Worm (Caenorhabditis elegans): ENCODE results near the gene srlf-9.

srlf-9 gene

ce11 chrIII:13418975-13419374 is 17.4 kb upstream of the srlf-9 start:
- TF ChIP-seq ceh-39 (tag; optimal IDR thresholded peaks at IDR 0.05) (no peak), flh-1 (GFP tag; optimal IDR thresholded peaks at IDR 0.05) (no peak), M03D4.4 (tag; optimal IDR thresholded peaks at IDR 0.05) (no peak), elt-1 (tag; optimal IDR thresholded peaks at IDR 0.05; ENCODE audit: borderline replicate concordance, insufficient read depth) (no peak), mls-2 (tag; optimal IDR thresholded peaks at IDR 0.05) (no peak), cnd-1 (tag; optimal IDR thresholded peaks at IDR 0.05) (no peak), lin-13 (tag; optimal IDR thresholded peaks at IDR 0.05) (no peak), pha-4 (tag; optimal IDR thresholded peaks at IDR 0.05) (no peak), ceh-83 (GFP tag; optimal IDR thresholded peaks at IDR 0.05) (no peak), ceh-43 (GFP tag; optimal IDR thresholded peaks at IDR 0.05) (no peak), ham-2 (GFP tag; optimal IDR thresholded peaks at IDR 0.05) (no peak), tbx-8 (GFP tag; optimal IDR thresholded peaks at IDR 0.05) (no peak), nhr-2 (tag; optimal IDR thresholded peaks at IDR 0.05) (no peak), sptf-1 (tag; optimal IDR thresholded peaks at IDR 0.05) (no peak), nhr-12 (tag; optimal IDR thresholded peaks at IDR 0.05) (no peak), nhr-237 (tag; optimal IDR thresholded peaks at IDR 0.05) (no peak), mab-5 (tag; optimal IDR thresholded peaks at IDR 0.05) (no peak), unc-62 (GFP tag; optimal IDR thresholded peaks at IDR 0.05) (no peak)

ce11 chrIII:13411202-13411601 is 9.6 kb upstream of the srlf-9 start:
- TF ChIP-seq pha-4 (tag; optimal IDR thresholded peaks at IDR 0.05): no peak

ce11 chrIII:13409498-13409897 is 7.9 kb upstream of the srlf-9 start, which contains the start of gene myo-6:
Gene myo-6 (plus strand): TSS chrIII:13409798.
- TF ChIP-seq cnd-1 (tag; optimal IDR thresholded peaks at IDR 0.05) (no peak), bed-3 (GFP tag; optimal IDR thresholded peaks at IDR 0.05) (no peak), tbx-8 (GFP tag; optimal IDR thresholded peaks at IDR 0.05) (no peak), ceh-83 (GFP tag; optimal IDR thresholded peaks at IDR 0.05) (no peak), mep-1 (tag; optimal IDR thresholded peaks at IDR 0.05) (no peak), nhr-12 (tag; optimal IDR thresholded peaks at IDR 0.05) (no peak), mls-2 (tag; optimal IDR thresholded peaks at IDR 0.05) (no peak), flh-1 (GFP tag; optimal IDR thresholded peaks at IDR 0.05) (no peak), unc-39 (tag; optimal IDR thresholded peaks at IDR 0.05) (no peak), drap-1 (GFP tag; optimal IDR thresholded peaks at IDR 0.05) (no peak), unc-62 (GFP tag; optimal IDR thresholded peaks at IDR 0.05) (no peak), blmp-1 (tag; optimal IDR thresholded peaks at IDR 0.05) (no peak), nhr-237 (tag; optimal IDR thresholded peaks at IDR 0.05) (no peak), ham-2 (GFP tag; optimal IDR thresholded peaks at IDR 0.05) (no peak), unc-120 (tag; optimal IDR thresholded peaks at IDR 0.05; ENCODE audit: poor library complexity, severe bottlenecking) (no peak), elt-1 (tag; optimal IDR thresholded peaks at IDR 0.05; ENCODE audit: borderline replicate concordance, insufficient read depth) (no peak)

DNA sequence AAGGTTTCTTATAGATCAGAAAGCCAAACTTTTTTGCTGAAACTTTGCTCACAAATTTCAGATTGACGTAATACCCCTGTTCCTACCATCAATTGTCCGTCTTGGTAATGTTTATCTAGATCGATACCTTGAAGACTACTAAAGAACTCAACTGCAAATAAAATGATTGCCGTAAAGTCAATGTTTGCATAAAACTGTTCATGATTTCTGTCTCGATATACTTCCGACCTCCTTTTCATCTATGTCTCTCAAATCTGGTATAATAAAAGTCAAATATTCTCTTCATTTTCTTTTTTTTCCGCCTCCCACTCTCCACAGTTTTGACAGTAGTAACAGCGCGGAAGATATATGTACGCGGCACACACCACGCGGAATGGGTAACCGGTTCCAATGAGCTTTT is 3.9 kb upstream of the srlf-9 start, which contains the start of gene nas-1:
nas-1 (plus strand) TSS at position 301 of the 400 bp plus-strand sequence.
- TF ChIP-seq lin-32 (GFP tag; optimal IDR thresholded peaks at IDR 0.05) (no peak), mab-5 (tag; optimal IDR thresholded peaks at IDR 0.05) (no peak), lin-13 (tag; optimal IDR thresholded peaks at IDR 0.05) (no peak), nhr-28 (tag; optimal IDR thresholded peaks at IDR 0.05) (no peak), ceh-39 (tag; optimal IDR thresholded peaks at IDR 0.05) (no peak), cnd-1 (tag; optimal IDR thresholded peaks at IDR 0.05) (no peak), nhr-2 (tag; optimal IDR thresholded peaks at IDR 0.05) (no peak), M03D4.4 (tag; optimal IDR thresholded peaks at IDR 0.05) (no peak), mls-2 (tag; optimal IDR thresholded peaks at IDR 0.05) (no peak), ceh-83 (GFP tag; optimal IDR thresholded peaks at IDR 0.05) (no peak), unc-39 (tag; optimal IDR thresholded peaks at IDR 0.05) (no peak), blmp-1 (tag; optimal IDR thresholded peaks at IDR 0.05) (no peak), lsy-2 (tag; optimal IDR thresholded peaks at IDR 0.05) (no peak), tbx-8 (GFP tag; optimal IDR thresholded peaks at IDR 0.05) (no peak), flh-1 (GFP tag; optimal IDR thresholded peaks at IDR 0.05) (no peak), ztf-11 (tag; optimal IDR thresholded peaks at IDR 0.05) (no peak), unc-120 (tag; optimal IDR thresholded peaks at IDR 0.05; ENCODE audit: poor library complexity, severe bottlenecking) (no peak), ces-1 (GFP tag; optimal IDR thresholded peaks at IDR 0.05) (no peak), elt-3 (tag; optimal IDR thresholded peaks at IDR 0.05) (no peak)

DNA sequence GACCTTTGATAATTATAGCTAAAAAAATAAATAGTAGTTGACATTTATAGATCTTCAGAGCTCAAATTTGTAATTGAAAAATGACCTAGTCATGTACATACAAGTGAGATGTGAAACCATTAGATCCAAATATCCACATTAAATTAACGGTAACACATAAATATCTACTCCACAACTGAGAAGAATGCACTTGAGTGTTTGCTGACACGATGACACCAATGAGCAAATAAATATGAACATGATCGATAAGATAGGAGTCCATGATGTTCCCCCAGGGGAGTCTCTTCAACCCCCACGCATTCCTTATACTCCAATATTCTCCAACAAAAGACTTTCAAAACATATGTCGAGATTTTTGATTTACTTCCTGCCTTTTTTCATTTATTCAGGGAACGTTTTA is 2.8 kb upstream of the srlf-9 start, which contains the start of gene ttr-52:
ttr-52 (plus strand) TSS at position 301 of the 400 bp plus-strand sequence.
- TF ChIP-seq elt-3 (tag; optimal IDR thresholded peaks at IDR 0.05) (no peak), nhr-28 (tag; optimal IDR thresholded peaks at IDR 0.05) (no peak), drap-1 (GFP tag; optimal IDR thresholded peaks at IDR 0.05) (no peak), blmp-1 (tag; optimal IDR thresholded peaks at IDR 0.05) (no peak), pha-4 (tag; optimal IDR thresholded peaks at IDR 0.05) (no peak), snpc-4 (tag; optimal IDR thresholded peaks at IDR 0.05) (no peak), cnd-1 (tag; optimal IDR thresholded peaks at IDR 0.05) (no peak), mls-2 (tag; optimal IDR thresholded peaks at IDR 0.05) (no peak), lin-32 (GFP tag; optimal IDR thresholded peaks at IDR 0.05) (no peak), ceh-39 (tag; optimal IDR thresholded peaks at IDR 0.05) (no peak), M03D4.4 (tag; optimal IDR thresholded peaks at IDR 0.05) (no peak), sem-2 (GFP tag; optimal IDR thresholded peaks at IDR 0.05) (no peak), zip-8 (tag; optimal IDR thresholded peaks at IDR 0.05) (no peak), nhr-76 (tag; optimal IDR thresholded peaks at IDR 0.05) (no peak), sptf-1 (tag; optimal IDR thresholded peaks at IDR 0.05) (no peak), lin-13 (tag; optimal IDR thresholded peaks at IDR 0.05) (no peak)
